Worm (Caenorhabditis elegans): ENCODE results near the gene C16C8.5.

DNA sequence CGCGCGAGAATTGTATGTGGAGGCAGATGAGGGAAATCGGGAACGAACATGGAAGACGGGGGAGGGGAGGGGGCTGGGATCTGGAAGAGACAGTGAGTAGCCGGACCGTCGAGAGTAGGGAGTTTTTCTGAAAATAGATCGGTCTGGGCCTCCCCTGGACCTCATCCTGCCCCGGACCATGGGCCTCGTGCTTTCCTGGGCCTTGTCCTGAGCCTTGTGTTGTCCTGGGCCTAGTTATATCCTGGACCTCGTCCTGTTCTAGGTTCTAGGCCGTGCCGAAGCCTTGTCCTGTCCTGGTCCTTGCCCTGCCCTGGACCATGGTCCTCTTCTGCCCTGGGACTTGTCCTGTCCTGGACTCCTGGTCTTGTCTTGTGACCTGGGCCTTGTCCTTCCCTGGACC lies 7.8 kb downstream of the C16C8.5 start:
- TF ChIP-seq ama-1 (optimal IDR thresholded peaks at IDR 0.05) (no peak), ets-7 (tag; optimal IDR thresholded peaks at IDR 0.05) (no peak), ceh-13 (GFP tag; optimal IDR thresholded peaks at IDR 0.05) (no peak), hnd-1 (tag; optimal IDR thresholded peaks at IDR 0.05) (no peak), scrt-1 (GFP tag; IDR thresholded peaks at IDR 0.05) (no peak)
